Fruit fly (Drosophila melanogaster): ENCODE data around the gene CG14022.

dm6 chr2L:5367983-5368382 lies 39.3 kb upstream of the CG14022 start:
- no peak for TF ChIP-seq Smox (GFP tag; optimal IDR thresholded peaks at IDR 0.05)
- no peak for TF ChIP-seq CG8632 (GFP tag; optimal IDR thresholded peaks at IDR 0.05)
- no peak for TF ChIP-seq Sox102F (GFP tag; optimal IDR thresholded peaks at IDR 0.05)
- TF ChIP-seq eg (GFP tag; IDR thresholded peaks at IDR 0.05): 0 out of 3 replicates have a peak, but pooled peaks have one; percentile 7
- no peak for TF ChIP-seq Gug (GFP tag; IDR thresholded peaks at IDR 0.05)
